Worm (Caenorhabditis elegans) whole organism, L1 larva: ENCODE results near the gene C05D9.7.

Experiments used
- aly-2 ChIP-seq: fragments of 150-350 bp; optimal IDR thresholded peaks from 2 replicates; lab custom pipeline; 2014; ENCODE audit warnings: missing biosample characterization, missing genetic modification characterization
- ceh-82 ChIP-seq, 3 experiments: fragments of 150-350 bp in 1 of 3; sonication (generic microtip) in 2 of 3; optimal IDR thresholded peaks; 2 replicates each; lab custom pipeline; 2014 to 2017; ENCODE audit warnings: missing biosample characterization in 3 of 3, missing genetic modification characterization in 3 of 3
- efl-1 ChIP-seq, 4 experiments: fragments of 150-350 bp; optimal IDR thresholded peaks in 3 of 4; peaks in 1 of 4; 1 replicate in 1 of 4; 2 replicates in 3 of 4; lab custom pipeline; 2014; ENCODE audit warnings: missing biosample characterization in 2 of 4, missing genetic modification characterization in 2 of 4, missing genetic modification reagents in 2 of 4
- fkh-10 ChIP-seq: sonication (generic microtip); optimal IDR thresholded peaks from 2 replicates; lab custom pipeline; 2017; ENCODE audit warnings: missing biosample characterization, missing genetic modification reagents, missing genetic modification characterization
- fos-1 ChIP-seq: fragments of 150-350 bp; optimal IDR thresholded peaks from 2 replicates; lab custom pipeline; 2014; ENCODE audit warnings: missing biosample characterization, missing genetic modification characterization
- jun-1 ChIP-seq: fragments of 150-350 bp; optimal IDR thresholded peaks from 2 replicates; lab custom pipeline; 2014; ENCODE audit warnings: missing biosample characterization, missing genetic modification reagents, missing genetic modification characterization
- lin-39 ChIP-seq: fragments of 150-350 bp; optimal IDR thresholded peaks from 2 replicates; lab custom pipeline; 2014; ENCODE audit warnings: missing biosample characterization, missing genetic modification reagents, missing genetic modification characterization
- mdl-1 ChIP-seq, 2 experiments: fragments of 150-350 bp; optimal IDR thresholded peaks; 2 replicates each; lab custom pipeline; 2014 to 2017; ENCODE audit warnings: missing biosample characterization in 2 of 2, missing genetic modification characterization in 2 of 2, inconsistent platforms in 1 of 2
- nhr-77 ChIP-seq: fragments of 150-350 bp; optimal IDR thresholded peaks from 2 replicates; lab custom pipeline; 2014; ENCODE audit warnings: missing biosample characterization, missing genetic modification characterization
- snpc-4 ChIP-seq: fragments of 150-350 bp; optimal IDR thresholded peaks from 2 replicates; lab custom pipeline; 2014; ENCODE audit warnings: missing biosample characterization, missing genetic modification characterization
- tlp-1 ChIP-seq: fragments of 150-350 bp; optimal IDR thresholded peaks from 2 replicates; lab custom pipeline; 2014; ENCODE audit warnings: missing biosample characterization, missing genetic modification characterization
- ztf-11 ChIP-seq, 2 experiments: sonication (generic microtip); optimal IDR thresholded peaks; 2 replicates each; lab custom pipeline; 2016 to 2017; ENCODE audit warnings: missing genetic modification characterization in 2 of 2, missing biosample characterization in 1 of 2, missing compliant biosample characterization in 1 of 2

- TF ChIP-seq jun-1 (tag; lab: Kevin White, UChicago) (no peak), tlp-1 (tag; lab: Kevin White, UChicago) (no peak), lin-39 (tag; lab: Kevin White, UChicago) (no peak), fkh-10 (GFP tag; lab: Kevin White, UChicago) (no peak), aly-2 (no peak), snpc-4 (tag; lab: Kevin White, UChicago) (no peak), fos-1 (tag; lab: Kevin White, UChicago) (no peak), ztf-11 (tag; optimal IDR thresholded peaks at IDR 0.05; lab: Kevin White, UChicago) (no peak), efl-1 (optimal IDR thresholded peaks at IDR 0.05; lab: Kevin White, UChicago) (no peak), efl-1 (GFP tag; optimal IDR thresholded peaks at IDR 0.05 in 1 of 2; lab: Kevin White, UChicago) (no peak), mdl-1 (tag; optimal IDR thresholded peaks at IDR 0.05; lab: Kevin White, UChicago) (no peak), ceh-82 (tag; optimal IDR thresholded peaks at IDR 0.05; lab: Kevin White, UChicago) (no peak), nhr-77 (tag; lab: Kevin White, UChicago) (no peak)
Measured at ce11 chrX:1154648-1155047, 35.4 kb upstream of the C05D9.7 start, which contains the start of gene R193.1.
